Fruit fly (Drosophila melanogaster): ENCODE measurements around the gene Naa40.

Naa40 gene

dm6 chr3R:29725577-29726240 lies 959 bp upstream of the Naa40 start, which contains the start of gene Kul (continued):
- TF ChIP-seq HLH3B (GFP tag; IDR thresholded peaks at IDR 0.05): peak; percentile 32; the same call in 1 of the 2 replicates
- peak; percentile 72 for TF ChIP-seq CG32772 (GFP tag; IDR thresholded peaks at IDR 0.05)
- TF ChIP-seq Lhr (GFP tag; optimal IDR thresholded peaks at IDR 0.05): peak; percentile 50
- no peak for TF ChIP-seq Mes4 (GFP tag; optimal IDR thresholded peaks at IDR 0.05)
- no peak for TF ChIP-seq PHDP (tag; optimal IDR thresholded peaks at IDR 0.05)
- no peak for TF ChIP-seq CG3726 (GFP tag; IDR thresholded peaks at IDR 0.05)
- no peak for TF ChIP-seq tll (GFP tag; optimal IDR thresholded peaks at IDR 0.05)
- peak; percentile 42 for TF ChIP-seq CoRest (tag; optimal IDR thresholded peaks at IDR 0.05)
- no peak for TF ChIP-seq CG7357 (GFP tag; IDR thresholded peaks at IDR 0.05)
- TF ChIP-seq CG4707 (GFP tag; optimal IDR thresholded peaks at IDR 0.05): peak; percentile 48
- TF ChIP-seq Aef1 (GFP tag; IDR thresholded peaks at IDR 0.05): no peak
- TF ChIP-seq CG33213 (GFP tag; optimal IDR thresholded peaks at IDR 0.05): peak; percentile 39
- TF ChIP-seq yki (optimal IDR thresholded peaks at IDR 0.05): no peak
- no peak for TF ChIP-seq CG8388 (GFP tag; optimal IDR thresholded peaks at IDR 0.05)
- no peak for TF ChIP-seq ems (GFP tag; optimal IDR thresholded peaks at IDR 0.05)
- TF ChIP-seq CG6654 (GFP tag; optimal IDR thresholded peaks at IDR 0.05): no peak
- no peak for TF ChIP-seq sd (tag; optimal IDR thresholded peaks at IDR 0.05)
- no peak for TF ChIP-seq tap (tag; optimal IDR thresholded peaks at IDR 0.05)
- TF ChIP-seq CG15269 (tag; optimal IDR thresholded peaks at IDR 0.05): no peak
- no peak for TF ChIP-seq z (GFP tag; IDR thresholded peaks at IDR 0.05)
- peak; percentile 44 for TF ChIP-seq sob (GFP tag; IDR thresholded peaks at IDR 0.05)
- no peak for TF ChIP-seq tgo (GFP tag; IDR thresholded peaks at IDR 0.05)
- TF ChIP-seq hb (GFP tag; IDR thresholded peaks at IDR 0.05; ENCODE audit: partially characterized antibody): no peak
- peak; percentile 9 for TF ChIP-seq CG3995 (GFP tag; optimal IDR thresholded peaks at IDR 0.05)
- TF ChIP-seq CG6854 (GFP tag; optimal IDR thresholded peaks at IDR 0.05): no peak
- no peak for TF ChIP-seq crc (GFP tag; optimal IDR thresholded peaks at IDR 0.05)
- no peak for TF ChIP-seq lmd (GFP tag; IDR thresholded peaks at IDR 0.05)
- TF ChIP-seq ase (GFP tag; IDR thresholded peaks at IDR 0.05): no peak
- TF ChIP-seq her (GFP tag; optimal IDR thresholded peaks at IDR 0.05): no peak
- no peak for TF ChIP-seq pum (GFP tag; optimal IDR thresholded peaks at IDR 0.05)
- no peak for TF ChIP-seq unpg (GFP tag; optimal IDR thresholded peaks at IDR 0.05)
- peak in 1 of 2 experiments; percentile 14 for TF ChIP-seq insv (GFP tag; optimal IDR thresholded peaks at IDR 0.05)
- TF ChIP-seq hth (optimal IDR thresholded peaks at IDR 0.05): no peak
- no peak for TF ChIP-seq CG2199 (GFP tag; IDR thresholded peaks at IDR 0.05)
- no peak for TF ChIP-seq seq (GFP tag; IDR thresholded peaks at IDR 0.05)
- no peak for TF ChIP-seq CG4730 (GFP tag; IDR thresholded peaks at IDR 0.05)
- no peak for TF ChIP-seq Taf1 (GFP tag; IDR thresholded peaks at IDR 0.05)
- TF ChIP-seq Kr (GFP tag; optimal IDR thresholded peaks at IDR 0.05): no peak
- TF ChIP-seq Scr (GFP tag; IDR thresholded peaks at IDR 0.05; ENCODE audit: partially characterized antibody): no peak; the same call in 1 of the 2 replicates
- no peak for TF ChIP-seq wor (GFP tag; IDR thresholded peaks at IDR 0.05)
- peak; percentile 64 for TF ChIP-seq zfh1 (GFP tag; IDR thresholded peaks at IDR 0.05)
- no peak for TF ChIP-seq chif (GFP tag; optimal IDR thresholded peaks at IDR 0.05)
- no peak for TF ChIP-seq Doc2 (GFP tag; IDR thresholded peaks at IDR 0.05)
- peak; percentile 31; the same call in 1 of the 2 replicates for TF ChIP-seq Drgx (GFP tag; IDR thresholded peaks at IDR 0.05)
- no peak for TF ChIP-seq cwo (GFP tag; optimal IDR thresholded peaks at IDR 0.05)
- peak; percentile 47; the same call in 1 of the 3 replicates for TF ChIP-seq CG34224 (GFP tag; IDR thresholded peaks at IDR 0.05; ENCODE audit: partially characterized antibody)
- no peak for TF ChIP-seq CG9817 (tag; optimal IDR thresholded peaks at IDR 0.05)
- TF ChIP-seq CG11398 (GFP tag; optimal IDR thresholded peaks at IDR 0.05): peak; percentile 12
- TF ChIP-seq stc (GFP tag; IDR thresholded peaks at IDR 0.05): no peak
- no peak for TF ChIP-seq Dll (GFP tag; IDR thresholded peaks at IDR 0.05; ENCODE audit: partially characterized antibody)
- peak; percentile 99 for TF ChIP-seq CG14710 (tag; optimal IDR thresholded peaks at IDR 0.05)
